Worm (Caenorhabditis elegans) whole organism, L3 larva: Measurements from ENCODE around the gene C06H2.7.

Experiments
- daf-12 ChIP-seq: fragments of 150-350 bp; optimal IDR thresholded peaks from 2 replicates; lab custom pipeline; 2014; ENCODE audit warnings: missing biosample characterization, missing genetic modification reagents, missing genetic modification characterization
- lin-15B ChIP-seq: fragments of 150-350 bp; optimal IDR thresholded peaks from 2 replicates; lab custom pipeline; 2014; ENCODE audit warnings: missing biosample characterization, missing genetic modification characterization
- mdl-1 ChIP-seq: fragments of 150-350 bp; optimal IDR thresholded peaks from 2 replicates; lab custom pipeline; 2014; ENCODE audit warnings: missing biosample characterization, missing genetic modification characterization
- nfya-1 ChIP-seq: sonication (generic microtip); optimal IDR thresholded peaks from 2 replicates; lab custom pipeline; 2017; ENCODE audit warnings: missing genetic modification characterization, mild to moderate bottlenecking, missing compliant biosample characterization, antibody characterized with exemption, moderate library complexity; ENCODE audit not compliant: insufficient read depth
- nhr-11 ChIP-seq: fragments of 150-350 bp; optimal IDR thresholded peaks from 2 replicates; lab custom pipeline; 2014; ENCODE audit warnings: missing biosample characterization, missing genetic modification characterization
- nhr-28 ChIP-seq: fragments of 150-350 bp; optimal IDR thresholded peaks from 2 replicates; lab custom pipeline; 2014; ENCODE audit warnings: missing biosample characterization, missing genetic modification characterization
- nhr-43 ChIP-seq: sonication (generic microtip); optimal IDR thresholded peaks from 2 replicates; lab custom pipeline; 2016; ENCODE audit warnings: mild to moderate bottlenecking, missing genetic modification characterization, missing compliant biosample characterization; ENCODE audit not compliant: poor library complexity, severe bottlenecking
- nhr-77 ChIP-seq: fragments of 150-350 bp; optimal IDR thresholded peaks from 2 replicates; lab custom pipeline; 2014; ENCODE audit warnings: missing biosample characterization, missing genetic modification characterization
- pha-4 ChIP-seq: fragments of 150-350 bp; optimal IDR thresholded peaks from 2 replicates; lab custom pipeline; 2014; ENCODE audit warnings: missing biosample characterization, missing genetic modification reagents, missing genetic modification characterization
- pqm-1 ChIP-seq: fragments of 150-350 bp; optimal IDR thresholded peaks from 2 replicates; lab custom pipeline; 2017; ENCODE audit warnings: missing biosample characterization, missing genetic modification characterization, inconsistent platforms

DNA sequence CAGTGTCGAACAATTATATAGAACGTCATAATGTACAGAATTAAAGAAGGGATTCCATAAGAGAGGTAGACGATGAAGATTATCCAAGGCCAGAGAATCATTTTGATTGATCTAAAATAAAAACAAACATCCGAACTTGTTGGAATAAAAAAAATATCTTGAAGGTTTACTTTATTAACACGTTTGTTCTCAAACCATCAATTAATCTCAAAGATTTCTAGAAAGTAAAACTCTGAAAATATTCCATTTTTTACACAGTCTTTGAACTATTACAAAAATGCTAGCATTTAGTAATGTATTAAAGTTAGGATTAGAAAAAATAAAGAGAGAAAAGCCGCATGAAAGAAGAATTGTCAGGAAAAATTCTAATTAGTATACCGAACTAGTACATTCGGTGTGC is 19.9 kb upstream of the C06H2.7 start, which contains the start of gene srg-40:
- no peak for TF ChIP-seq mdl-1 (tag; lab: Kevin White, UChicago)
- TF ChIP-seq nhr-28, result no peak
- no peak for TF ChIP-seq pha-4 (tag; lab: Kevin White, UChicago)
- TF ChIP-seq daf-12, result no peak
- no peak for TF ChIP-seq nfya-1
- TF ChIP-seq nhr-77 (tag; lab: Kevin White, UChicago), result no peak
- no peak for TF ChIP-seq nhr-11 (tag; lab: Kevin White, UChicago)
- TF ChIP-seq lin-15B (tag; lab: Kevin White, UChicago), result no peak
- no peak for TF ChIP-seq pqm-1 (tag; lab: Kevin White, UChicago)
- no peak for TF ChIP-seq nhr-43
